Fruit fly (Drosophila melanogaster): ENCODE measurements around the gene CG17361.

CG17361 gene

dm6 chr3L:13949440-13950066 is 47.4 kb upstream of the CG17361 start (continued):
- peak; percentile 47 for TF ChIP-seq cg (GFP tag; optimal IDR thresholded peaks at IDR 0.05)
- TF ChIP-seq E2f1 (GFP tag; IDR thresholded peaks at IDR 0.05), result no peak
- TF ChIP-seq CG5953 (GFP tag; IDR thresholded peaks at IDR 0.05), result 0 out of 2 replicates have a peak, but pooled peaks have one; percentile 24
- TF ChIP-seq CG32767 (GFP tag; IDR thresholded peaks at IDR 0.05), result 0 out of 2 replicates have a peak, but pooled peaks have one; percentile 30
- TF ChIP-seq CG9727 (GFP tag; optimal IDR thresholded peaks at IDR 0.05), result peak; percentile 31
- TF ChIP-seq CG34422 (GFP tag; IDR thresholded peaks at IDR 0.05), result 0 out of 3 replicates have a peak, but pooled peaks have one; percentile 33
- peak; percentile 16 for TF ChIP-seq CHES-1-like (GFP tag; optimal IDR thresholded peaks at IDR 0.05)
- peak; percentile 32; the same call in 1 of the 3 replicates for TF ChIP-seq row (GFP tag; IDR thresholded peaks at IDR 0.05)
- TF ChIP-seq esg (GFP tag; conservative IDR thresholded peaks at IDR 0.05), result 0 out of 2 replicates have a peak, but pooled peaks have one; percentile 17
- TF ChIP-seq CG10209 (GFP tag; optimal IDR thresholded peaks at IDR 0.05), result peak; percentile 9
- no peak for TF ChIP-seq Tbp (GFP tag; optimal IDR thresholded peaks at IDR 0.05)
- 0 out of 3 replicates have a peak, but pooled peaks have one; percentile 3 for TF ChIP-seq zfh1 (GFP tag; IDR thresholded peaks at IDR 0.05)
- peak; percentile 39 for TF ChIP-seq CG15479 (GFP tag; optimal IDR thresholded peaks at IDR 0.05)
- TF ChIP-seq hkb (optimal IDR thresholded peaks at IDR 0.05), result no peak
- TF ChIP-seq hkb (GFP tag; IDR thresholded peaks at IDR 0.05), result peak; percentile 24; the same call in 1 of the 2 replicates
- TF ChIP-seq oc (tag; optimal IDR thresholded peaks at IDR 0.05), result peak; percentile 38
- TF ChIP-seq stc (GFP tag; IDR thresholded peaks at IDR 0.05), result peak; percentile 56; the same call in 1 of the 2 replicates
- TF ChIP-seq CG7357 (GFP tag; IDR thresholded peaks at IDR 0.05), result 0 out of 3 replicates have a peak, but pooled peaks have one; percentile 10
- TF ChIP-seq NfI (GFP tag; optimal IDR thresholded peaks at IDR 0.05), result no peak
- no peak for TF ChIP-seq bcd (GFP tag; optimal IDR thresholded peaks at IDR 0.05)
- TF ChIP-seq CG1832 (GFP tag; optimal IDR thresholded peaks at IDR 0.05), result peak; percentile 90
- TF ChIP-seq Nf-YC (tag; optimal IDR thresholded peaks at IDR 0.05), result no peak
- peak in 1 of 2 experiments; percentile 34 for TF ChIP-seq Hr51 (GFP tag; optimal IDR thresholded peaks at IDR 0.05)
- TF ChIP-seq prd (optimal IDR thresholded peaks at IDR 0.05), result no peak
- TF ChIP-seq prd (GFP tag; IDR thresholded peaks at IDR 0.05), result 0 out of 3 replicates have a peak, but pooled peaks have one; percentile 50
- TF ChIP-seq CG17328 (GFP tag; IDR thresholded peaks at IDR 0.05), result peak; percentile 44; the same call in 1 of the 2 replicates
- TF ChIP-seq dpn (GFP tag; optimal IDR thresholded peaks at IDR 0.05), result peak in 1 of 2 experiments; percentile 1
- no peak for TF ChIP-seq Hand (GFP tag; optimal IDR thresholded peaks at IDR 0.05)
- TF ChIP-seq CG8290 (GFP tag; optimal IDR thresholded peaks at IDR 0.05), result no peak
- TF ChIP-seq CG8290 (tag; optimal IDR thresholded peaks at IDR 0.05), result peak in 1 of 2 experiments; percentile 22
- no peak for TF ChIP-seq CG6272 (GFP tag; IDR thresholded peaks at IDR 0.05)
- TF ChIP-seq Ets65A (GFP tag), result peak; percentile 79
- TF ChIP-seq slbo (GFP tag; IDR thresholded peaks at IDR 0.05), result 0 out of 2 replicates have a peak, but pooled peaks have one; percentile 27
- TF ChIP-seq CG11695 (GFP tag; IDR thresholded peaks at IDR 0.05), result peak; percentile 50; the same call in 2 of the 3 replicates
- peak; percentile 60 for TF ChIP-seq Med (GFP tag)
- peak; percentile 63 for TF ChIP-seq Drgx (GFP tag; IDR thresholded peaks at IDR 0.05)
- no peak for TF ChIP-seq Optix (GFP tag; IDR thresholded peaks at IDR 0.05)
- TF ChIP-seq Rfx (GFP tag; IDR thresholded peaks at IDR 0.05), result 0 out of 2 replicates have a peak, but pooled peaks have one; percentile 7
- 0 out of 2 replicates have a peak, but pooled peaks have one; percentile 30 for TF ChIP-seq CG11696 (GFP tag; IDR thresholded peaks at IDR 0.05)
- 0 out of 3 replicates have a peak, but pooled peaks have one; percentile 39 for TF ChIP-seq z (GFP tag; IDR thresholded peaks at IDR 0.05)
- TF ChIP-seq E2f2 (GFP tag; IDR thresholded peaks at IDR 0.05), result peak; percentile 26; the same call in 1 of the 2 replicates
- TF ChIP-seq wek (GFP tag; optimal IDR thresholded peaks at IDR 0.05), result peak; percentile 57
- TF ChIP-seq pb (GFP tag; optimal IDR thresholded peaks at IDR 0.05), result no peak
- TF ChIP-seq ci (GFP tag; IDR thresholded peaks at IDR 0.05), result 0 out of 3 replicates have a peak, but pooled peaks have one; percentile 51
- TF ChIP-seq CG13775 (GFP tag; optimal IDR thresholded peaks at IDR 0.05), result peak; percentile 16
- TF ChIP-seq nerfin-2 (GFP tag; IDR thresholded peaks at IDR 0.05; ENCODE audit: partially characterized antibody), result no peak
- peak in 1 of 2 experiments; percentile 90 for TF ChIP-seq Pdp1 (GFP tag; optimal IDR thresholded peaks at IDR 0.05)
- TF ChIP-seq ewg (GFP tag; optimal IDR thresholded peaks at IDR 0.05), result peak; percentile 30
- peak in 1 of 2 experiments; percentile 73 for TF ChIP-seq tll (GFP tag; optimal IDR thresholded peaks at IDR 0.05)
